Fruit fly (Drosophila melanogaster): ENCODE measurements around the gene Torsin.

The Torsin gene

DNA sequence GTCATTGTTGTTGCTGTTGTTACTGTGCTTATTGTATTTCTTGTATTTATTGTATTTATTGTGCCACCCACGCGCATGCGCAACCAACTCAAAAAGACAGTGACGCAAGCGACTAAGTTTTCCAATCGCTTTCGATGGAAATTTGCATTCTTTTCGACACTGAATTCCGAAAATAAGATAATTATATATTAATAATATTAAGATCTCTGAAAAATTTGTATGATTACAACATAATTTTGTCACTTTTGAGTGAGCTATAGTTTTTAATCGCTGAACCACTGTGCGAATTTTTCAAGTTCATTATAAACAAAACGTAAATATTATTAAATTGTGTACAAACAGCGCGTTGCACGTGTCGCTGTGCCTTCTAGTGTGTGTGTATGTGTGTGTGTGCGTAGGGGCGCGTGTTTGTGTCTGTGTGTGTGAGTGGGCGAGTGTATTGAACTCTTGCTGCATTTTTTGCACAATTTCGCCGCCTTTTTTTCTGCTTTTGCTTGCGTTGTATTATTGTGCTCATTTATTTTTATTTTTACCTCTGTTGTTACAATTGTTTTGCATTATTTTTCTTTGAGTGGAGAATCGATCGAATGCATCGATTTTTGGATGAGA, 34.0 kb downstream of the Torsin start (continued):
- TF ChIP-seq Lpt (GFP tag; optimal IDR thresholded peaks at IDR 0.05) (no peak), Smox (GFP tag; optimal IDR thresholded peaks at IDR 0.05) (peak; percentile 19), CG6808 (GFP tag; optimal IDR thresholded peaks at IDR 0.05) (no peak), OdsH (GFP tag; optimal IDR thresholded peaks at IDR 0.05) (peak; percentile 33), achi (GFP tag; optimal IDR thresholded peaks at IDR 0.05) (peak; percentile 37)

dm6 chrX:4614945-4615344, 34.9 kb downstream of the Torsin start:
- TF ChIP-seq eg (GFP tag; IDR thresholded peaks at IDR 0.05) (peak; percentile 52; the same call in 1 of the 3 replicates), spab (GFP tag; optimal IDR thresholded peaks at IDR 0.05) (no peak), cyc (GFP tag; optimal IDR thresholded peaks at IDR 0.05) (peak; percentile 40), CG6163 (GFP tag; IDR thresholded peaks at IDR 0.05) (peak; percentile 33; the same call in 1 of the 3 replicates), pdm3 (GFP tag; optimal IDR thresholded peaks at IDR 0.05) (peak; percentile 11), esn (GFP tag; optimal IDR thresholded peaks at IDR 0.05) (peak; percentile 43), Ets21C (GFP tag; optimal IDR thresholded peaks at IDR 0.05) (peak; percentile 8), CG15336 (GFP tag; IDR thresholded peaks at IDR 0.05) (0 out of 2 replicates have a peak, but pooled peaks have one; percentile 10), CG3919 (GFP tag; optimal IDR thresholded peaks at IDR 0.05) (peak; percentile 2), Eip78C (GFP tag) (peak; percentile 37), CG1621 (tag; optimal IDR thresholded peaks at IDR 0.05) (no peak), ss (GFP tag; optimal IDR thresholded peaks at IDR 0.05) (no peak), CG7368 (GFP tag; optimal IDR thresholded peaks at IDR 0.05) (peak; percentile 18), achi (GFP tag; optimal IDR thresholded peaks at IDR 0.05) (no peak), fkh (GFP tag; optimal IDR thresholded peaks at IDR 0.05) (no peak), topi (GFP tag; optimal IDR thresholded peaks at IDR 0.05) (peak; percentile 50), dsx (GFP tag; optimal IDR thresholded peaks at IDR 0.05; ENCODE audit: poor library complexity, severe bottlenecking) (no peak), Hr38 (GFP tag; optimal IDR thresholded peaks at IDR 0.05) (no peak), acj6 (GFP tag; optimal IDR thresholded peaks at IDR 0.05) (peak; percentile 25), Gug (GFP tag; IDR thresholded peaks at IDR 0.05) (peak; percentile 33), Ets96B (tag; optimal IDR thresholded peaks at IDR 0.05) (no peak), fd59A (GFP tag; optimal IDR thresholded peaks at IDR 0.05) (no peak), CG10669 (GFP tag; optimal IDR thresholded peaks at IDR 0.05) (no peak), salr (GFP tag; optimal IDR thresholded peaks at IDR 0.05) (no peak), Blimp-1 (GFP tag; optimal IDR thresholded peaks at IDR 0.05) (no peak), Lpt (GFP tag; optimal IDR thresholded peaks at IDR 0.05) (no peak), Hr39 (GFP tag; optimal IDR thresholded peaks at IDR 0.05) (peak; percentile 63), CG31627 (GFP tag; optimal IDR thresholded peaks at IDR 0.05) (peak; percentile 33), svp (GFP tag) (peak; percentile 52), Met (GFP tag; optimal IDR thresholded peaks at IDR 0.05) (peak; percentile 18), CG8319 (GFP tag; optimal IDR thresholded peaks at IDR 0.05) (no peak), CG6792 (GFP tag; optimal IDR thresholded peaks at IDR 0.05) (no peak), net (GFP tag; optimal IDR thresholded peaks at IDR 0.05) (peak; percentile 25), Sox14 (GFP tag; optimal IDR thresholded peaks at IDR 0.05) (no peak), CG8119 (GFP tag; IDR thresholded peaks at IDR 0.05) (0 out of 3 replicates have a peak, but pooled peaks have one; percentile 13), OdsH (GFP tag; optimal IDR thresholded peaks at IDR 0.05) (peak; percentile 29), Eip75B (GFP tag; optimal IDR thresholded peaks at IDR 0.05) (peak; percentile 8), CG8632 (GFP tag; optimal IDR thresholded peaks at IDR 0.05) (no peak), CG11762 (GFP tag; optimal IDR thresholded peaks at IDR 0.05; ENCODE audit: insufficient read depth) (no peak), CG6808 (GFP tag; optimal IDR thresholded peaks at IDR 0.05) (no peak), CG34406 (GFP tag; optimal IDR thresholded peaks at IDR 0.05) (peak; percentile 7), vri (GFP tag; optimal IDR thresholded peaks at IDR 0.05) (no peak), Smox (GFP tag; optimal IDR thresholded peaks at IDR 0.05) (peak; percentile 31), CG16779 (tag; optimal IDR thresholded peaks at IDR 0.05) (no peak), Hr4 (GFP tag; optimal IDR thresholded peaks at IDR 0.05) (no peak), Sox102F (GFP tag; optimal IDR thresholded peaks at IDR 0.05) (no peak), lz (GFP tag; optimal IDR thresholded peaks at IDR 0.05) (peak; percentile 20), CG10631 (GFP tag; optimal IDR thresholded peaks at IDR 0.05) (peak; percentile 8)

Data from whole organism, prepupa.